Fruit fly (Drosophila melanogaster): ENCODE results near the gene CG33253.

The CG33253 gene

dm6 chrX:19159942-19160341 is 23.3 kb upstream of the CG33253 start (continued):
- TF ChIP-seq dysf (GFP tag; IDR thresholded peaks at IDR 0.05), result no peak
- no peak for TF ChIP-seq Dbx (GFP tag; IDR thresholded peaks at IDR 0.05)
- TF ChIP-seq HLH54F (GFP tag; optimal IDR thresholded peaks at IDR 0.05), result no peak
- no peak for TF ChIP-seq z (GFP tag; IDR thresholded peaks at IDR 0.05)
- TF ChIP-seq CG2875 (GFP tag; optimal IDR thresholded peaks at IDR 0.05), result peak; percentile 15
- TF ChIP-seq fd64A (GFP tag; optimal IDR thresholded peaks at IDR 0.05), result no peak
- TF ChIP-seq tna (GFP tag; IDR thresholded peaks at IDR 0.05; ENCODE audit: partially characterized antibody), result no peak
- no peak for TF ChIP-seq ttk (GFP tag; IDR thresholded peaks at IDR 0.05)
- TF ChIP-seq CG2120 (GFP tag; optimal IDR thresholded peaks at IDR 0.05), result no peak
- no peak for TF ChIP-seq tio (GFP tag; optimal IDR thresholded peaks at IDR 0.05)
- peak; percentile 39 for TF ChIP-seq CG2678 (tag; optimal IDR thresholded peaks at IDR 0.05)
- TF ChIP-seq dmrt99B (tag; optimal IDR thresholded peaks at IDR 0.05), result peak; percentile 49
- no peak for TF ChIP-seq odd (GFP tag; optimal IDR thresholded peaks at IDR 0.05)
- TF ChIP-seq C15 (GFP tag; IDR thresholded peaks at IDR 0.05), result no peak
- TF ChIP-seq CG2116 (GFP tag; optimal IDR thresholded peaks at IDR 0.05), result no peak
- TF ChIP-seq Hr78 (GFP tag; optimal IDR thresholded peaks at IDR 0.05), result no peak
- TF ChIP-seq CG18011 (GFP tag; optimal IDR thresholded peaks at IDR 0.05), result no peak
- TF ChIP-seq psq (GFP tag; optimal IDR thresholded peaks at IDR 0.05), result no peak
- TF ChIP-seq Mes4 (GFP tag; optimal IDR thresholded peaks at IDR 0.05), result no peak
- TF ChIP-seq Nf-YB (GFP tag; optimal IDR thresholded peaks at IDR 0.05), result no peak
- TF ChIP-seq CG15011 (GFP tag; optimal IDR thresholded peaks at IDR 0.05), result no peak
- TF ChIP-seq CG12071 (GFP tag; optimal IDR thresholded peaks at IDR 0.05), result no peak
- TF ChIP-seq Fer2 (tag; optimal IDR thresholded peaks at IDR 0.05), result no peak
- peak in 1 of 3 experiments; percentile 48 for TF ChIP-seq lola (GFP tag; optimal IDR thresholded peaks at IDR 0.05)
- no peak for TF ChIP-seq stc (GFP tag; IDR thresholded peaks at IDR 0.05)
- no peak for TF ChIP-seq crc (GFP tag; optimal IDR thresholded peaks at IDR 0.05)
- no peak for TF ChIP-seq CG16779 (GFP tag; IDR thresholded peaks at IDR 0.05)
- TF ChIP-seq CoRest (tag; optimal IDR thresholded peaks at IDR 0.05), result peak; percentile 25
- no peak for TF ChIP-seq bowl (GFP tag; IDR thresholded peaks at IDR 0.05)
- TF ChIP-seq PHDP (tag; optimal IDR thresholded peaks at IDR 0.05), result peak; percentile 22
- no peak for TF ChIP-seq YL-1 (GFP tag; optimal IDR thresholded peaks at IDR 0.05)
- TF ChIP-seq dm (GFP tag; optimal IDR thresholded peaks at IDR 0.05), result no peak
- TF ChIP-seq CG15696 (tag; optimal IDR thresholded peaks at IDR 0.05), result no peak
- no peak for TF ChIP-seq CG34224 (GFP tag; IDR thresholded peaks at IDR 0.05; ENCODE audit: partially characterized antibody)
- no peak for TF ChIP-seq CG10543 (GFP tag; optimal IDR thresholded peaks at IDR 0.05)
- TF ChIP-seq CG11247 (GFP tag; IDR thresholded peaks at IDR 0.05), result no peak
- peak; percentile 50 for TF ChIP-seq CG7839 (tag; optimal IDR thresholded peaks at IDR 0.05)
- no peak for TF ChIP-seq Hr39 (optimal IDR thresholded peaks at IDR 0.05)
- TF ChIP-seq ssp (GFP tag; IDR thresholded peaks at IDR 0.05), result no peak
- TF ChIP-seq ro (GFP tag; IDR thresholded peaks at IDR 0.05), result no peak
- no peak for TF ChIP-seq CG12769 (tag; optimal IDR thresholded peaks at IDR 0.05)
- no peak for TF ChIP-seq CG3065 (GFP tag; optimal IDR thresholded peaks at IDR 0.05)
- no peak for TF ChIP-seq Fer1 (GFP tag; optimal IDR thresholded peaks at IDR 0.05)
- no peak for TF ChIP-seq CG6765 (GFP tag; optimal IDR thresholded peaks at IDR 0.05)
- TF ChIP-seq sd (tag; optimal IDR thresholded peaks at IDR 0.05), result no peak
- TF ChIP-seq en (GFP tag; optimal IDR thresholded peaks at IDR 0.05), result no peak
- TF ChIP-seq CG1233 (GFP tag; optimal IDR thresholded peaks at IDR 0.05), result no peak
- no peak for TF ChIP-seq cad (GFP tag; optimal IDR thresholded peaks at IDR 0.05)
- TF ChIP-seq Dp (GFP tag; optimal IDR thresholded peaks at IDR 0.05), result no peak
- TF ChIP-seq CG9876 (GFP tag; optimal IDR thresholded peaks at IDR 0.05), result no peak
- TF ChIP-seq sens-2 (GFP tag; IDR thresholded peaks at IDR 0.05), result no peak
- TF ChIP-seq pho (GFP tag; optimal IDR thresholded peaks at IDR 0.05), result no peak

All from whole organism, embryonic.